Fruit fly (Drosophila melanogaster) whole organism, prepupa: ENCODE results near the gene CG13073.

ENCODE experiments used
- Blimp-1 ChIP-seq: fragments of 200-800 bp; sonication (Bioruptor generic); optimal IDR thresholded peaks from 3 replicates; lab custom pipeline; 2017; ENCODE audit warnings: missing biosample characterization, missing genetic modification characterization, mild to moderate bottlenecking, moderate library complexity, missing genetic modification reagents
- CG16779 ChIP-seq: fragments of 200-800 bp; sonication (Bioruptor generic); optimal IDR thresholded peaks from 3 replicates; lab custom pipeline; 2017; ENCODE audit warnings: missing biosample characterization, mild to moderate bottlenecking, missing genetic modification characterization
- CG3032 ChIP-seq: fragments of 200-800 bp; optimal IDR thresholded peaks from 2 replicates; lab custom pipeline; 2019; ENCODE audit warnings: missing biosample characterization, mild to moderate bottlenecking, missing genetic modification characterization, moderate library complexity
- CG3919 ChIP-seq: fragments of 200-800 bp; sonication (Bioruptor generic); optimal IDR thresholded peaks from 3 replicates; lab custom pipeline; 2016; ENCODE audit warnings: missing biosample characterization, missing genetic modification characterization
- CG7368 ChIP-seq: fragments of 200-800 bp; sonication (Bioruptor generic); optimal IDR thresholded peaks from 3 replicates; lab custom pipeline; 2016; ENCODE audit warnings: missing biosample characterization, missing genetic modification characterization
- Ets96B ChIP-seq: fragments of 200-800 bp; optimal IDR thresholded peaks from 2 replicates; lab custom pipeline; 2019; ENCODE audit warnings: missing biosample characterization, mild to moderate bottlenecking, missing genetic modification characterization, moderate library complexity
- Lpt ChIP-seq: fragments of 200-800 bp; sonication (Bioruptor generic); optimal IDR thresholded peaks from 3 replicates; lab custom pipeline; 2016; ENCODE audit warnings: missing biosample characterization, missing genetic modification characterization
- Met ChIP-seq: fragments of 200-800 bp; sonication (Bioruptor generic); optimal IDR thresholded peaks from 3 replicates; lab custom pipeline; 2016; ENCODE audit warnings: missing biosample characterization, missing genetic modification characterization
- dac ChIP-seq: fragments of 200-800 bp; sonication (Bioruptor generic); optimal IDR thresholded peaks from 2 replicates; lab custom pipeline; 2017; ENCODE audit warnings: missing biosample characterization, mild to moderate bottlenecking, missing genetic modification characterization
- dsx ChIP-seq: fragments of 200-800 bp; optimal IDR thresholded peaks from 3 replicates; lab custom pipeline; 2019; ENCODE audit warnings: missing biosample characterization, mild to moderate bottlenecking, missing genetic modification characterization, moderate library complexity; ENCODE audit not compliant: poor library complexity, severe bottlenecking
- fkh ChIP-seq: fragments of 200-800 bp; sonication (Bioruptor generic); optimal IDR thresholded peaks from 3 replicates; lab custom pipeline; 2017; ENCODE audit warnings: missing biosample characterization, mild to moderate bottlenecking, missing genetic modification characterization, moderate library complexity
- lz ChIP-seq: fragments of 200-800 bp; sonication (Bioruptor generic); optimal IDR thresholded peaks from 3 replicates; lab custom pipeline; 2016; ENCODE audit warnings: missing biosample characterization, missing genetic modification characterization
- salr ChIP-seq, 2 experiments: fragments of 200-800 bp; sonication (Bioruptor generic); optimal IDR thresholded peaks; 3 replicates each; lab custom pipeline; 2016 to 2018; ENCODE audit warnings: missing biosample characterization in 2 of 2, missing genetic modification characterization in 2 of 2, mild to moderate bottlenecking in 1 of 2

DNA sequence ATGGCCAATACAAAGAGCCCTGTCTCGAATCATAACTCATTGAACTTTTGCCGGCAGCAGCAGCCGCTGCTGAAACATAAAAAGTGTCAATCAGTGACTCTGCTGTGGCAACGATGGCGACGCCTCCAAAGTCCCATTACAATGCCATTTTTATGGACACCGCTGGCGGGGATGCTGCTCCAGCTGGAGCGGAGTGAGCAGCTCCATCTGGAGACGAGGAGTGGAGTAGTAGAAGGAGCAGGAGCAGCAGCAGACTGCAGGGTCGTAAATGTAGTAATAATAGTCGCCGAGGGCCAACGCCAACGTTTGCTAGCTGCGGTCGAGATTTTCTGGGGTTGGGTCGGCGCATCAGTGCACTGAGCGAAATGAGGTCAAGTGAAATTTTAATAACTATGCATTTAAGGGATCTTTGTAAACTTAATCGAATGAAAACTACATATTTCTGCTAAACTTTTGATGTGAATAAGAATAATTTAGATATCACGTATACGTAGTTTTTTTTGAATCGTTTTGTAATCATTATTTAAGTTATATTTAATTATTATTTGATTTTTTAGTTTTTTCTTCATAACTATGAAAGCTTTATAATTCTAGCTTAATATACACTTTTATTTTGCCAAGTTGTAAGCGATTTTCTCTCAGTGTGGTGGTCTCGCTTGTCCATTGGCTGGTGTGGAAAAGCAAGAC lies 48.5 kb downstream of the CG13073 start:
- peak; percentile 6 for TF ChIP-seq CG7368 (GFP tag; lab: Kevin White, UChicago)
- TF ChIP-seq CG3919 (GFP tag; lab: Kevin White, UChicago), result peak; percentile 46
- no peak for TF ChIP-seq lz (GFP tag; lab: Kevin White, UChicago)
- peak in 1 of 2 experiments; percentile 39 for TF ChIP-seq salr (GFP tag; optimal IDR thresholded peaks at IDR 0.05; lab: Kevin White, UChicago)
- TF ChIP-seq Blimp-1 (GFP tag; lab: Kevin White, UChicago), result no peak
- no peak for TF ChIP-seq CG16779 (tag; lab: Kevin White, UChicago)
- TF ChIP-seq fkh (GFP tag; lab: Kevin White, UChicago), result no peak
- TF ChIP-seq Met (GFP tag; lab: Kevin White, UChicago), result no peak
- TF ChIP-seq Lpt (GFP tag; lab: Kevin White, UChicago), result peak; percentile 26
- TF ChIP-seq Ets96B (tag; lab: Kevin White, UChicago), result peak; percentile 60
- TF ChIP-seq dsx (GFP tag; lab: Kevin White, UChicago), result peak; percentile 36
- TF ChIP-seq dac (GFP tag; lab: Kevin White, UChicago), result no peak
- peak; percentile 61 for TF ChIP-seq CG3032 (tag; lab: Kevin White, UChicago)
